Worm (Caenorhabditis elegans): ENCODE measurements around the gene egg-2.

DNA sequence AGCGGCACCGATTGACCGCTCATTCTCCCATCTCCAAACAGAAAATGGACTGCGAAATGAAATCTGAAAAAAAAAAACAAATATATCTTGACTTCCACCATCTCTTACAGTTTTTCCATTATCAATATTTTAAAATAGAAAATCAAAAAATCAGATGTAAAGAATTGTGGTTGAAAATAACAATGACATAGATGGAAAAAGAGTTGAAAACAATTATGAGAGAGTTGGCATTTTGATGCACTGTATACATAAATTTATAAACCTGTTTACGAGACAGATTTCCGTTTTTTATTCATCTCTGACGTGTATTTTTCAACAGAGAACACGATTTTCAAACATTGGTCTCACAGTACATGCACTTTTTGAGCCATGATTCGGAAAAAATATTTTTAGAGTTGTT, 20.3 kb upstream of the egg-2 start, which contains the start of gene ZK418.7:
- TF ChIP-seq him-1 (tag; optimal IDR thresholded peaks at IDR 0.05): no peak
- TF ChIP-seq dao-5 (tag; optimal IDR thresholded peaks at IDR 0.05): no peak

Measured in whole organism, L4/young adult.